Worm (Caenorhabditis elegans): Measurements from ENCODE around the gene C16C10.1.

ce11 chrIII:4178564-4178963 lies 2.7 kb downstream of the C16C10.1 start, which contains the start of gene C16C10.2:
- TF ChIP-seq egl-27 (tag; optimal IDR thresholded peaks at IDR 0.05) (no peak), hlh-30 (tag; optimal IDR thresholded peaks at IDR 0.05; ENCODE audit: insufficient read depth) (no peak), lin-39 (tag; optimal IDR thresholded peaks at IDR 0.05) (no peak), ceh-82 (tag; optimal IDR thresholded peaks at IDR 0.05) (no peak), unc-62 (GFP tag; optimal IDR thresholded peaks at IDR 0.05 in 1 of 2) (no peak), unc-62 (tag; optimal IDR thresholded peaks at IDR 0.05) (no peak), lsy-2 (tag; optimal IDR thresholded peaks at IDR 0.05) (no peak), hif-1 (tag; optimal IDR thresholded peaks at IDR 0.05) (no peak), nhr-28 (tag; optimal IDR thresholded peaks at IDR 0.05) (no peak), dpl-1 (GFP tag; optimal IDR thresholded peaks at IDR 0.05) (no peak), nhr-77 (tag; optimal IDR thresholded peaks at IDR 0.05) (no peak), pha-4 (GFP tag; IDR thresholded peaks at IDR 0.05) (no peak), pha-4 (tag; optimal IDR thresholded peaks at IDR 0.05) (no peak), nhr-25 (tag; optimal IDR thresholded peaks at IDR 0.05; ENCODE audit: borderline replicate concordance, insufficient read depth) (no peak), snpc-4 (tag; optimal IDR thresholded peaks at IDR 0.05) (no peak)
